Worm (Caenorhabditis elegans) whole organism, early embryonic: ENCODE data around the gene F11A5.13.

ENCODE experiments used
- aly-1 ChIP-seq: sonication (generic microtip); optimal IDR thresholded peaks from 2 replicates; lab custom pipeline; 2016; ENCODE audit warnings: missing genetic modification characterization, missing compliant biosample characterization
- ama-1 ChIP-seq: fragments of 150-350 bp; optimal IDR thresholded peaks from 2 replicates; lab custom pipeline; 2014
- ceh-13 ChIP-seq: fragments of 200-800 bp; sonication (Bioruptor generic); optimal IDR thresholded peaks from 2 replicates; lab custom pipeline; 2018; ENCODE audit warnings: mild to moderate bottlenecking, missing genetic modification characterization, missing compliant biosample characterization
- ceh-36 ChIP-seq: sonication (generic microtip); optimal IDR thresholded peaks from 2 replicates; lab custom pipeline; 2016; ENCODE audit warnings: missing genetic modification characterization, inconsistent platforms, missing compliant biosample characterization
- ets-7 ChIP-seq: sonication (generic microtip); optimal IDR thresholded peaks from 2 replicates; lab custom pipeline; 2016; ENCODE audit warnings: missing genotype, missing genetic modification characterization, missing compliant biosample characterization
- tbx-37 ChIP-seq: fragments of 200-800 bp; sonication (Bioruptor generic); conservative IDR thresholded peaks from 2 replicates; pipeline ENCODE4 v1.3.6; 2022; ENCODE audit warnings: missing genetic modification reagents, missing genetic modification characterization, missing compliant biosample characterization

ce11 chrV:16235647-16236046, 9.2 kb upstream of the F11A5.13 start, which contains the start of gene srh-98:
- TF ChIP-seq ama-1 (no peak), tbx-37 (no peak), aly-1 (tag; lab: Kevin White, UChicago) (no peak), ceh-36 (tag; lab: Kevin White, UChicago) (no peak), ets-7 (tag; lab: Kevin White, UChicago) (no peak), ceh-13 (no peak)
